Fruit fly (Drosophila melanogaster): ENCODE results near the gene beta-PheRS.

The beta-PheRS gene

dm6 chr3R:24206341-24207114 is 46.0 kb downstream of the beta-PheRS start (continued):
- TF ChIP-seq CG10366 (GFP tag; IDR thresholded peaks at IDR 0.05) (peak; percentile 51; the same call in 1 of the 2 replicates), ssp (GFP tag; IDR thresholded peaks at IDR 0.05) (peak; percentile 46), CG2875 (GFP tag; optimal IDR thresholded peaks at IDR 0.05) (peak; percentile 28), CG2889 (GFP tag; IDR thresholded peaks at IDR 0.05) (no peak; the same call in 2 of the 3 replicates), Sry-β (GFP tag; optimal IDR thresholded peaks at IDR 0.05) (no peak), wek (GFP tag; optimal IDR thresholded peaks at IDR 0.05) (peak; percentile 36), toy (GFP tag; IDR thresholded peaks at IDR 0.05) (no peak), ind (GFP tag; optimal IDR thresholded peaks at IDR 0.05) (peak; percentile 15), tin (GFP tag; optimal IDR thresholded peaks at IDR 0.05) (peak; percentile 29), CG6175 (GFP tag; IDR thresholded peaks at IDR 0.05) (no peak), CG12744 (GFP tag; optimal IDR thresholded peaks at IDR 0.05) (no peak), NfI (GFP tag; optimal IDR thresholded peaks at IDR 0.05) (peak; percentile 58), vnd (GFP tag; IDR thresholded peaks at IDR 0.05; ENCODE audit: partially characterized antibody) (no peak), CG15514 (GFP tag; optimal IDR thresholded peaks at IDR 0.05) (peak; percentile 7), CG12391 (tag; optimal IDR thresholded peaks at IDR 0.05) (peak; percentile 55), Asciz (GFP tag; optimal IDR thresholded peaks at IDR 0.05) (peak; percentile 21), CG13296 (GFP tag; optimal IDR thresholded peaks at IDR 0.05) (peak; percentile 15), fu2 (GFP tag; optimal IDR thresholded peaks at IDR 0.05) (no peak), CG11504 (tag; optimal IDR thresholded peaks at IDR 0.05) (peak; percentile 73), Hr3 (GFP tag; optimal IDR thresholded peaks at IDR 0.05) (peak; percentile 35), Atf3 (GFP tag; optimal IDR thresholded peaks at IDR 0.05) (no peak), CG9876 (GFP tag; optimal IDR thresholded peaks at IDR 0.05) (no peak), CG17328 (GFP tag; IDR thresholded peaks at IDR 0.05) (peak; percentile 65), gcm (GFP tag; optimal IDR thresholded peaks at IDR 0.05) (peak; percentile 5), org-1 (GFP tag; optimal IDR thresholded peaks at IDR 0.05) (peak; percentile 5), CG18599 (GFP tag; optimal IDR thresholded peaks at IDR 0.05) (peak; percentile 16), Med (GFP tag) (peak; percentile 81), CG32772 (GFP tag; IDR thresholded peaks at IDR 0.05) (peak; percentile 49; the same call in 1 of the 2 replicates), D (optimal IDR thresholded peaks at IDR 0.05) (no peak), D (GFP tag; optimal IDR thresholded peaks at IDR 0.05) (peak; percentile 53), CG12104 (GFP tag; optimal IDR thresholded peaks at IDR 0.05) (peak; percentile 16), row (GFP tag; IDR thresholded peaks at IDR 0.05) (peak; percentile 56), CG11247 (GFP tag; IDR thresholded peaks at IDR 0.05) (peak; percentile 40; the same call in 1 of the 2 replicates), kah (GFP tag; optimal IDR thresholded peaks at IDR 0.05) (peak; percentile 35), Aef1 (GFP tag; IDR thresholded peaks at IDR 0.05) (0 out of 3 replicates have a peak, but pooled peaks have one; percentile 13), Ada2b (GFP tag; IDR thresholded peaks at IDR 0.05) (peak; percentile 54; the same call in 1 of the 2 replicates), CG6791 (GFP tag; IDR thresholded peaks at IDR 0.05; ENCODE audit: partially characterized antibody) (no peak), jing (GFP tag; optimal IDR thresholded peaks at IDR 0.05) (peak; percentile 17), vvl (GFP tag; IDR thresholded peaks at IDR 0.05) (peak; percentile 73), Hr78 (GFP tag; optimal IDR thresholded peaks at IDR 0.05) (peak in 1 of 2 experiments; percentile 36), jigr1 (GFP tag; IDR thresholded peaks at IDR 0.05) (no peak), hkb (optimal IDR thresholded peaks at IDR 0.05) (no peak), hkb (GFP tag; IDR thresholded peaks at IDR 0.05) (peak; percentile 65), CoRest (tag; optimal IDR thresholded peaks at IDR 0.05) (peak; percentile 60), Xrp1 (GFP tag; IDR thresholded peaks at IDR 0.05) (peak; percentile 72), sqz (GFP tag; optimal IDR thresholded peaks at IDR 0.05) (peak; percentile 90), CG8388 (GFP tag; optimal IDR thresholded peaks at IDR 0.05) (peak; percentile 56), CG10979 (tag; optimal IDR thresholded peaks at IDR 0.05) (peak; percentile 55), kni (GFP tag; optimal IDR thresholded peaks at IDR 0.05) (peak; percentile 32)

Data from whole organism, embryonic.